Fruit fly (Drosophila melanogaster): Measurements from ENCODE around the gene CG6592.

The CG6592 gene

dm6 chr3L:6076429-6076828, 17.0 kb downstream of the CG6592 start, which contains the start of gene ssp6:
Gene ssp6 (plus strand): TSS chr3L:6076722.
- TF ChIP-seq cic (GFP tag; optimal IDR thresholded peaks at IDR 0.05) (no peak), kay (GFP tag; ENCODE audit: borderline replicate concordance) (no peak), CG5204 (GFP tag; optimal IDR thresholded peaks at IDR 0.05) (no peak), pad (GFP tag; optimal IDR thresholded peaks at IDR 0.05) (no peak), CG33017 (tag; optimal IDR thresholded peaks at IDR 0.05) (no peak), Crg-1 (GFP tag; optimal IDR thresholded peaks at IDR 0.05) (no peak)

- TF ChIP-seq pad (GFP tag; optimal IDR thresholded peaks at IDR 0.05), result no peak
- no peak for TF ChIP-seq Mnt (GFP tag; optimal IDR thresholded peaks at IDR 0.05)
- no peak for TF ChIP-seq cic (GFP tag; optimal IDR thresholded peaks at IDR 0.05)
- TF ChIP-seq CG5204 (GFP tag; optimal IDR thresholded peaks at IDR 0.05), result no peak
- TF ChIP-seq ovo (GFP tag; optimal IDR thresholded peaks at IDR 0.05), result no peak
- no peak for TF ChIP-seq CG11617 (GFP tag; optimal IDR thresholded peaks at IDR 0.05)
- no peak for TF ChIP-seq tj (GFP tag; optimal IDR thresholded peaks at IDR 0.05)
Observed at dm6 chr3L:6082561-6082960, 23.1 kb downstream of the CG6592 start, which contains the start of gene CG13293. Gene CG13293 (plus strand): TSS chr3L:6082883.

DNA sequence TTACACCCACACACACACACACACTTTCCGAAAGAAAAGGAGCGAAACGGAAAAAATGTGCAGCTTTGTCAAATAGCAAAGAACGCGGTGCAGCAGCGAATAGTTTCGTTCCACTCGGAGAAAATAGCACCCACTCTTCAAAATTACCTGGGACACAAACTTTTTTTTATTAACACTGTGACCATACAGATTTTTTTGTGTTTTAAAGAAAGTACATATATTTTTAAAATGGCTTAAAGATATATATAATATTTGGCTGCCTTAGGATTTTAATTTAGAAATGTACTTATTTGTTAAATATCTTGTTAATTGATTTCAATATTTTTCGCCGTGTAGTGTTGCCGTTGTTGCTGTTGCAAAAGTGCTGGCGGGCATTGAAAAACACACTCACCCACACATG, 25.0 kb downstream of the CG6592 start:
- TF ChIP-seq CG14711 (tag; optimal IDR thresholded peaks at IDR 0.05) (no peak), CG1620 (GFP tag; optimal IDR thresholded peaks at IDR 0.05) (no peak), CG5204 (GFP tag; optimal IDR thresholded peaks at IDR 0.05) (peak; percentile 19), kay (GFP tag; ENCODE audit: borderline replicate concordance) (no peak)

DNA sequence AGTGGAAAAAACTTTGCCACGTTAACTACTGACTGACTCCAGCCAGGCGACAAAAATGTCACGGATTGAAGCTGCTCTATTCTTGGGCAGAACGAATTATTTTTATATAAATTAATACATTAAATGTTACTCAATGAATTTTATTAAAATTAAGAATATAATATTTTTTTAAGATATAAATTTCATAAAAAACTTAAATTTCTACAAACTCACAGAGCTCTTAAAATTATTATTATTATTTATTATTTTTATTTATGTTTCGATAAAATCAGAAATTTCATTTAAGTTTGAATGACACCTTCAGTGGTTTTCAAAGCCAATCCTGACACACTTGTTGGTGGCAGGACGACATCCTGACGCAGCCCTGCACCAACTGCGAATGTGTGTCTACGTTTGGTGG, 25.7 kb downstream of the CG6592 start:
- TF ChIP-seq CG14711 (tag; optimal IDR thresholded peaks at IDR 0.05), result no peak
- no peak for TF ChIP-seq CG5204 (GFP tag; optimal IDR thresholded peaks at IDR 0.05)
- no peak for TF ChIP-seq toe (GFP tag; optimal IDR thresholded peaks at IDR 0.05)
- TF ChIP-seq pad (GFP tag; optimal IDR thresholded peaks at IDR 0.05), result no peak
- no peak for TF ChIP-seq cic (GFP tag; optimal IDR thresholded peaks at IDR 0.05)
- no peak for TF ChIP-seq Hr96 (GFP tag; optimal IDR thresholded peaks at IDR 0.05)
- no peak for TF ChIP-seq CG11617 (GFP tag; optimal IDR thresholded peaks at IDR 0.05)
- TF ChIP-seq ovo (GFP tag; optimal IDR thresholded peaks at IDR 0.05), result no peak
- TF ChIP-seq tj (GFP tag; optimal IDR thresholded peaks at IDR 0.05), result no peak
- no peak for TF ChIP-seq CG7045 (GFP tag; optimal IDR thresholded peaks at IDR 0.05)
- no peak for TF ChIP-seq CG7101 (tag; optimal IDR thresholded peaks at IDR 0.05)
- TF ChIP-seq Mnt (GFP tag; optimal IDR thresholded peaks at IDR 0.05), result no peak
- no peak for TF ChIP-seq Crg-1 (GFP tag; optimal IDR thresholded peaks at IDR 0.05)
- TF ChIP-seq bab1 (GFP tag; optimal IDR thresholded peaks at IDR 0.05), result no peak

- TF ChIP-seq toe (GFP tag; optimal IDR thresholded peaks at IDR 0.05) (no peak), CG12768 (GFP tag; optimal IDR thresholded peaks at IDR 0.05) (no peak), bab1 (GFP tag; optimal IDR thresholded peaks at IDR 0.05) (no peak), kay (GFP tag; ENCODE audit: borderline replicate concordance) (no peak), Clk (GFP tag; optimal IDR thresholded peaks at IDR 0.05) (no peak), Mnt (GFP tag; optimal IDR thresholded peaks at IDR 0.05) (no peak), Crg-1 (GFP tag; optimal IDR thresholded peaks at IDR 0.05) (no peak), Hr96 (GFP tag; optimal IDR thresholded peaks at IDR 0.05) (no peak)
Observed at dm6 chr3L:6085988-6086387, 26.5 kb downstream of the CG6592 start.

DNA sequence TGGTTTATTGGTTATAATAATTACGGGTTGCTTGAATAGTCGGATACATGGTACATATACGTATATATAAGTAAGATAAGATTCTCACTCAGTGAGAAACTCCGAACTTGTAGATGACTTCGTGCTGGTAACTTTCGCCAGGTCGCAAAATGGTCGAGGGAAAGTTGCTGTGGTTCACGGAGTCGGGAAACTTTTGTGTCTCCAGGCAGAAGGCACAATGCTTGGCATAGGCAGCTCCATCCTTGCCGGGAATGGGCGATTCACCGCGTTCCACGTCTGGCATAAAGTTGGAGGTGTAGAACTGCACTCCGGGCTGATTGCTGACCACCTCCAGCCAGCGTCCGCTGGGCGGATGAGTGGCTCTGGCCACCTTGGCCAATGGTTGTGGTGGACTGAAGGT, 33.8 kb downstream of the CG6592 start, which contains the start of gene CG10469:
CG10469 (minus strand) TSS at position 101 of the 400 bp plus-strand sequence.
- no peak for TF ChIP-seq CG1620 (GFP tag; optimal IDR thresholded peaks at IDR 0.05)
- no peak for TF ChIP-seq cnc (optimal IDR thresholded peaks at IDR 0.05)
- no peak for TF ChIP-seq CG7101 (tag; optimal IDR thresholded peaks at IDR 0.05)
- TF ChIP-seq CG7045 (GFP tag; optimal IDR thresholded peaks at IDR 0.05), result no peak
- TF ChIP-seq ovo (GFP tag; optimal IDR thresholded peaks at IDR 0.05), result no peak
- no peak for TF ChIP-seq kay (GFP tag; ENCODE audit: borderline replicate concordance)
- no peak for TF ChIP-seq Crg-1 (GFP tag; optimal IDR thresholded peaks at IDR 0.05)
- no peak for TF ChIP-seq CG11617 (GFP tag; optimal IDR thresholded peaks at IDR 0.05)
- no peak for TF ChIP-seq toe (GFP tag; optimal IDR thresholded peaks at IDR 0.05)
- no peak for TF ChIP-seq CG12768 (GFP tag; optimal IDR thresholded peaks at IDR 0.05)
- no peak for TF ChIP-seq bab1 (GFP tag; optimal IDR thresholded peaks at IDR 0.05)
- no peak for TF ChIP-seq Mnt (GFP tag; optimal IDR thresholded peaks at IDR 0.05)
- no peak for TF ChIP-seq Clk (GFP tag; optimal IDR thresholded peaks at IDR 0.05)
- TF ChIP-seq pad (GFP tag; optimal IDR thresholded peaks at IDR 0.05), result no peak
- TF ChIP-seq cic (GFP tag; optimal IDR thresholded peaks at IDR 0.05), result no peak
- TF ChIP-seq CG33017 (tag; optimal IDR thresholded peaks at IDR 0.05), result no peak
- no peak for TF ChIP-seq tj (GFP tag; optimal IDR thresholded peaks at IDR 0.05)

dm6 chr3L:6094697-6095096, 35.2 kb downstream of the CG6592 start, which contains the start of the genes CG10467 and loj:
Gene CG10467 (minus strand): TSS chr3L:6094747.
Gene loj (plus strand): TSS chr3L:6094987.
- peak; percentile 88 for TF ChIP-seq CG33017 (tag; optimal IDR thresholded peaks at IDR 0.05)
- TF ChIP-seq CG11617 (GFP tag; optimal IDR thresholded peaks at IDR 0.05), result peak; percentile 87
- TF ChIP-seq Crg-1 (GFP tag; optimal IDR thresholded peaks at IDR 0.05), result peak; percentile 77
- TF ChIP-seq CG5204 (GFP tag; optimal IDR thresholded peaks at IDR 0.05), result peak; percentile 88
- TF ChIP-seq Hr96 (GFP tag; optimal IDR thresholded peaks at IDR 0.05), result peak; percentile 75
- TF ChIP-seq pad (GFP tag; optimal IDR thresholded peaks at IDR 0.05), result peak; percentile 78
- TF ChIP-seq Mnt (GFP tag; optimal IDR thresholded peaks at IDR 0.05), result peak; percentile 62
- TF ChIP-seq CG7045 (GFP tag; optimal IDR thresholded peaks at IDR 0.05), result peak; percentile 93
- TF ChIP-seq CG14711 (tag; optimal IDR thresholded peaks at IDR 0.05), result peak; percentile 94
- peak; percentile 88 for TF ChIP-seq bab1 (GFP tag; optimal IDR thresholded peaks at IDR 0.05)
- TF ChIP-seq tj (GFP tag; optimal IDR thresholded peaks at IDR 0.05), result peak; percentile 69
- TF ChIP-seq cic (GFP tag; optimal IDR thresholded peaks at IDR 0.05), result peak; percentile 31
- TF ChIP-seq cnc (optimal IDR thresholded peaks at IDR 0.05), result no peak
- TF ChIP-seq toe (GFP tag; optimal IDR thresholded peaks at IDR 0.05), result peak; percentile 84
- peak; percentile 91 for TF ChIP-seq CG12768 (GFP tag; optimal IDR thresholded peaks at IDR 0.05)
- TF ChIP-seq CG1620 (GFP tag; optimal IDR thresholded peaks at IDR 0.05), result peak; percentile 88
- no peak for TF ChIP-seq kay (GFP tag; ENCODE audit: borderline replicate concordance)
- peak; percentile 92 for TF ChIP-seq CG7101 (tag; optimal IDR thresholded peaks at IDR 0.05)
- TF ChIP-seq Clk (GFP tag; optimal IDR thresholded peaks at IDR 0.05), result peak; percentile 81
- peak; percentile 86 for TF ChIP-seq ovo (GFP tag; optimal IDR thresholded peaks at IDR 0.05)

All from whole organism, adult.